Fruit fly (Drosophila melanogaster): Measurements from ENCODE around the gene CG17141.

The CG17141 gene

DNA sequence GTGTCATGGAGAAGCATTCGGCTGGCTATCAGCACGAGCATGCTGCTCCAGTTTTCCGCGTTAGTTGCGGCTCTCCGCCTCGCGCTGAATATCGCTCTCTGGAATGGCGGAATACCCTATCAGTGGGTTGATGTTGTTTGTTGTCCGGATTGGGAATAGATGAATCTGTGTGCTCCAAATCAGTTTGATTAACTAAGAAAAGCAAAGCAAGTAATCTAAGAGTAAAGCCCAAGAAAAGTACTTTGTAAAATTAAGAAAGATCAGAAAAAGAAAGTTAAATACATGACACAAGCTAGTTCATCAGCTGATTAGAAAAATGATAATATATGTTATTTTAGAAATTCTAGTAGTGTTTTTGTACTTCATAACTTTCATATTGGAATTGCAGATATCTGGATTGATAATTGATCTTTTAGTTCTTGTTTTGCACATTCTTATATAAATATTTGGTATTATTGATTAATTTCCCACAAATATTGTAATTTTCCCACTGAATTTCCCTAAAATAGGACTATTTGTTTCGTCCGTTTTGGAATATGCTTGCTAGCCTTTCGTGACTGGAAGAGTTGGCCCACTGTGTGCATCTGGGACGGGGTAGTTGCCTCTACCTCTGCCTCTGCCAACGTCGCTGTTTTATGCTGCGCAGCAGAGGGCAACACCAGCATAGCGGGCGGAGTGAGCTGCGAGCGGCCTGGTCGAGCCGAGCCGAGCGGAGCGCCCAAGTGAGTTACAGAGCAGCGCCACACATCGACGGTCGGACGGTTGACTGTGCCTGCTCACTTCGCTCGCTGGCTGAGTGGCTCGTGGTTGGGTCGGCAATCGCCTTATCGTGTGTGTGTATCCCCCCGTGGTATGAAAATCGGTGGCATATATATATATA lies 6.7 kb upstream of the CG17141 start (continued):
- TF ChIP-seq ash1 (GFP tag; optimal IDR thresholded peaks at IDR 0.05) (no peak), hkb (optimal IDR thresholded peaks at IDR 0.05) (no peak), hkb (GFP tag; IDR thresholded peaks at IDR 0.05) (peak; percentile 14; the same call in 1 of the 2 replicates), CG30431 (GFP tag; optimal IDR thresholded peaks at IDR 0.05) (no peak), CG7372 (GFP tag; IDR thresholded peaks at IDR 0.05) (peak; percentile 27), CG12942 (GFP tag; optimal IDR thresholded peaks at IDR 0.05) (peak; percentile 23), Asciz (GFP tag; optimal IDR thresholded peaks at IDR 0.05) (peak; percentile 60), CG12155 (GFP tag; optimal IDR thresholded peaks at IDR 0.05) (peak; percentile 36), Dll (GFP tag; IDR thresholded peaks at IDR 0.05; ENCODE audit: partially characterized antibody) (no peak), CG17568 (GFP tag; optimal IDR thresholded peaks at IDR 0.05) (peak; percentile 19), sim (GFP tag; IDR thresholded peaks at IDR 0.05) (no peak; the same call in 1 of the 2 replicates), CG4730 (GFP tag; IDR thresholded peaks at IDR 0.05) (peak; percentile 27), mld (GFP tag; IDR thresholded peaks at IDR 0.05; ENCODE audit: partially characterized antibody) (no peak), CG2116 (GFP tag; optimal IDR thresholded peaks at IDR 0.05) (peak; percentile 30), CG5245 (GFP tag; optimal IDR thresholded peaks at IDR 0.05) (peak; percentile 33), CG15011 (GFP tag; optimal IDR thresholded peaks at IDR 0.05) (peak; percentile 45), Neu2 (GFP tag; optimal IDR thresholded peaks at IDR 0.05; ENCODE audit: borderline replicate concordance) (no peak), Spps (tag; optimal IDR thresholded peaks at IDR 0.05) (no peak), CG2199 (GFP tag; IDR thresholded peaks at IDR 0.05) (peak; percentile 47; the same call in 1 of the 3 replicates), CG6791 (GFP tag; IDR thresholded peaks at IDR 0.05; ENCODE audit: partially characterized antibody) (0 out of 3 replicates have a peak, but pooled peaks have one; percentile 14), toy (GFP tag; IDR thresholded peaks at IDR 0.05) (no peak), CG11093 (GFP tag; IDR thresholded peaks at IDR 0.05) (no peak), Hand (GFP tag; optimal IDR thresholded peaks at IDR 0.05) (no peak), gce (GFP tag; IDR thresholded peaks at IDR 0.05) (peak; percentile 65; the same call in 2 of the 3 replicates), CG3995 (GFP tag; optimal IDR thresholded peaks at IDR 0.05) (no peak), tap (tag; optimal IDR thresholded peaks at IDR 0.05) (peak; percentile 50), Atf6 (GFP tag; IDR thresholded peaks at IDR 0.05) (no peak), crc (GFP tag; optimal IDR thresholded peaks at IDR 0.05) (peak; percentile 48), cato (GFP tag; optimal IDR thresholded peaks at IDR 0.05; ENCODE audit: borderline replicate concordance) (no peak), MESR4 (GFP tag; optimal IDR thresholded peaks at IDR 0.05) (peak; percentile 6), tio (GFP tag; optimal IDR thresholded peaks at IDR 0.05) (no peak), CG34224 (GFP tag; IDR thresholded peaks at IDR 0.05; ENCODE audit: partially characterized antibody) (peak; percentile 50; the same call in 2 of the 3 replicates), Jarid2 (GFP tag; optimal IDR thresholded peaks at IDR 0.05) (peak; percentile 69), sna (GFP tag; IDR thresholded peaks at IDR 0.05; ENCODE audit: partially characterized antibody) (peak; percentile 19; the same call in 1 of the 2 replicates), so (GFP tag; IDR thresholded peaks at IDR 0.05) (peak; percentile 24; the same call in 2 of the 3 replicates), ci (GFP tag; IDR thresholded peaks at IDR 0.05) (peak; percentile 83), fu2 (GFP tag; optimal IDR thresholded peaks at IDR 0.05) (no peak), dm (GFP tag; optimal IDR thresholded peaks at IDR 0.05) (peak; percentile 8), Dip2 (GFP tag; IDR thresholded peaks at IDR 0.05) (no peak), TFAM (GFP tag; optimal IDR thresholded peaks at IDR 0.05) (no peak), cwo (GFP tag; optimal IDR thresholded peaks at IDR 0.05) (peak; percentile 45), Kr (GFP tag; optimal IDR thresholded peaks at IDR 0.05) (no peak), CG13624 (GFP tag; optimal IDR thresholded peaks at IDR 0.05) (peak; percentile 44), CG14710 (tag; optimal IDR thresholded peaks at IDR 0.05) (peak; percentile 40), CG17829 (tag; optimal IDR thresholded peaks at IDR 0.05) (peak; percentile 60), CG17359 (tag; optimal IDR thresholded peaks at IDR 0.05) (peak; percentile 67), CG8924 (tag; optimal IDR thresholded peaks at IDR 0.05) (peak; percentile 57), Sox100B (GFP tag; optimal IDR thresholded peaks at IDR 0.05) (peak; percentile 81)
